Worm (Caenorhabditis elegans) whole organism, L4/young adult: ENCODE results near the gene wht-1.
"Not testable (repeated sequence)": the region's sequence is repeated elsewhere in the genome, so short reads cannot be mapped to it uniquely, and the experiment has no call there.

Experiments used
- W03F9.2 ChIP-seq: fragments of 150-350 bp; optimal IDR thresholded peaks from 2 replicates; lab custom pipeline; 2014; ENCODE audit warnings: missing biosample characterization, missing genetic modification characterization
- him-1 ChIP-seq: sonication (generic microtip); optimal IDR thresholded peaks from 2 replicates; lab custom pipeline; 2016; ENCODE audit warnings: missing genotype, missing genetic modification reagents, missing genetic modification characterization, missing compliant biosample characterization

DNA sequence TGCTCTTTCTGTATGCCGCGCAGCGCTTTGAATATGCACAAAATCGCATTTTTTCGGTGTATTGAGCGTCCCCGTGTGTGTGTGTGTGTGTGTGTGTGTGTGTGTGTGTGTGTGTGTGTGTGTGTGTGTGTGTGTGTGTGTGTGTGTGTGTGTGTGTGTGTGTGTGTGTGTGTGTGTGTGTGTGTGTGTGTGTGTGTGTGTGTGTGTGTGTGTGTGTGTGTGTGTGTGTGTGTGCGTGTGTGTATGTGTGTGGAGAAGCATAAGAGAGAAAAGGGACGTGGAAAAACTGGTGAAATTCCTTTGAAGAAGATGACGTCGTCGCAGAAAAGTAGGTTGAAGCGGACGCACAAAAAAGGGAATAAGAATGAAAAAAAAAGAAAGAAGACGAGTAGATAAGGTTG lies 45.8 kb upstream of the wht-1 start:
- peak; percentile 80 for TF ChIP-seq him-1
- not testable (repeated sequence) for TF ChIP-seq W03F9.2 (tag; lab: Kevin White, UChicago)
